Worm (Caenorhabditis elegans) whole organism, L1 larva: ENCODE measurements around the gene rab-14.

Experiments
- ceh-82 ChIP-seq, 3 experiments: fragments of 150-350 bp in 1 of 3; sonication (generic microtip) in 2 of 3; optimal IDR thresholded peaks; 2 replicates each; lab custom pipeline; 2014 to 2017; ENCODE audit warnings: missing biosample characterization in 3 of 3, missing genetic modification characterization in 3 of 3
- lin-39 ChIP-seq: fragments of 150-350 bp; optimal IDR thresholded peaks from 2 replicates; lab custom pipeline; 2014; ENCODE audit warnings: missing biosample characterization, missing genetic modification reagents, missing genetic modification characterization
- lir-3 ChIP-seq: sonication (generic microtip); optimal IDR thresholded peaks from 2 replicates; lab custom pipeline; 2016; ENCODE audit warnings: mild to moderate bottlenecking, missing genetic modification characterization, moderate library complexity, missing compliant biosample characterization; ENCODE audit not compliant: poor library complexity

DNA sequence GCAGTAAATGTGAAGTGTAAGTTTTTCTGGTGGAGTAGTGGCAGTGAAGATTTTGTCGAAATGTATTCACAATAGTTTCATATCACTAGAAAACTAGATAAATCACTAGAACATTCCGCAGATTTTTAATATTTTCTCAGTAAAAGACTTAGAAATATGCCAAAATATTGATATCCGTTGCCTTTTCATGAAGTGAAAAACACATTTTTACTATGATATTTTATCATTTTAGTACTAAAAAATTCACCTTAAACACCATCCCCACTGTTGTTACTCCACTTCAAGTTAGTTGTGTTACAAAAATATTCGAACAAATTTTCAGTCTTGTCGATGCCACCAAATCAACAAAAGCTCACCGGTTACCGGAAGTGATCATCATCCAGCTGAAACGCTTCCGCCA is 13.1 kb downstream of the rab-14 start:
- no peak for TF ChIP-seq lir-3 (tag; lab: Kevin White, UChicago)
- no peak for TF ChIP-seq ceh-82 (tag; optimal IDR thresholded peaks at IDR 0.05; lab: Kevin White, UChicago)
- no peak for TF ChIP-seq lin-39 (tag; lab: Kevin White, UChicago)
